Worm (Caenorhabditis elegans) whole organism, L4/young adult: ENCODE results near the gene acy-2.

Experiments
- W03F9.2 ChIP-seq: fragments of 150-350 bp; optimal IDR thresholded peaks from 2 replicates; lab custom pipeline; 2014; ENCODE audit warnings: missing biosample characterization, missing genetic modification characterization
- dao-5 ChIP-seq: sonication (generic microtip); optimal IDR thresholded peaks from 2 replicates; lab custom pipeline; 2016; ENCODE audit warnings: missing genotype, missing genetic modification characterization, moderate library complexity, missing compliant biosample characterization
- him-1 ChIP-seq: sonication (generic microtip); optimal IDR thresholded peaks from 2 replicates; lab custom pipeline; 2016; ENCODE audit warnings: missing genotype, missing genetic modification reagents, missing genetic modification characterization, missing compliant biosample characterization

acy-2 gene

ce11 chrV:5964658-5965178 is 11.1 kb upstream of the acy-2 start:
- TF ChIP-seq him-1: no peak
- no peak for TF ChIP-seq dao-5 (tag; lab: Kevin White, UChicago)
- TF ChIP-seq W03F9.2 (tag; lab: Kevin White, UChicago): no peak

- no peak for TF ChIP-seq W03F9.2 (tag; lab: Kevin White, UChicago)
- TF ChIP-seq dao-5 (tag; lab: Kevin White, UChicago): no peak
- no peak for TF ChIP-seq him-1
These were observed 3.2 kb upstream of the acy-2 start for ce11 chrV:5972582-5972981.

- TF ChIP-seq him-1 (no peak), W03F9.2 (tag; lab: Kevin White, UChicago) (no peak), dao-5 (tag; lab: Kevin White, UChicago) (no peak)
These were observed 2.1 kb upstream of the acy-2 start for ce11 chrV:5973713-5974112.

- TF ChIP-seq W03F9.2 (tag; lab: Kevin White, UChicago) (no peak), dao-5 (tag; lab: Kevin White, UChicago) (no peak)
These were observed 6.9 kb downstream of the acy-2 start for ce11 chrV:5982722-5983121.

ce11 chrV:5983380-5983779 is 7.6 kb downstream of the acy-2 start, which contains the start of gene dhs-16:
TSS of gene dhs-16 (plus strand) at chrV:5983745.
- TF ChIP-seq W03F9.2 (tag; lab: Kevin White, UChicago): no peak
- no peak for TF ChIP-seq him-1
- TF ChIP-seq dao-5 (tag; lab: Kevin White, UChicago): no peak

ce11 chrV:5984244-5984643 is 8.4 kb downstream of the acy-2 start:
- no peak for TF ChIP-seq him-1
- TF ChIP-seq W03F9.2 (tag; lab: Kevin White, UChicago): no peak

- no peak for TF ChIP-seq him-1
- no peak for TF ChIP-seq W03F9.2 (tag; lab: Kevin White, UChicago)
- TF ChIP-seq dao-5 (tag; lab: Kevin White, UChicago): no peak
These were observed 10.9 kb downstream of the acy-2 start, which contains the start of gene C10F3.7 for ce11 chrV:5986755-5987154. TSS of gene C10F3.7 (minus strand) at chrV:5986855.

- TF ChIP-seq W03F9.2 (tag; lab: Kevin White, UChicago): no peak
- no peak for TF ChIP-seq him-1
- TF ChIP-seq dao-5 (tag; lab: Kevin White, UChicago): no peak
These were observed 14.6 kb downstream of the acy-2 start, which contains the start of gene fut-8 for ce11 chrV:5990383-5990782. TSS of gene fut-8 (minus strand) at chrV:5990483.

- peak; percentile 48 for TF ChIP-seq him-1
- TF ChIP-seq dao-5 (tag; lab: Kevin White, UChicago): no peak
These were observed 15.8 kb downstream of the acy-2 start for ce11 chrV:5991490-5992069.

ce11 chrV:5995598-5995997 is 19.8 kb downstream of the acy-2 start:
- no peak for TF ChIP-seq dao-5 (tag; lab: Kevin White, UChicago)
- TF ChIP-seq him-1: no peak
- TF ChIP-seq W03F9.2 (tag; lab: Kevin White, UChicago): no peak

- no peak for TF ChIP-seq him-1
- TF ChIP-seq dao-5 (tag; lab: Kevin White, UChicago): no peak
- TF ChIP-seq W03F9.2 (tag; lab: Kevin White, UChicago): no peak
These were observed 20.3 kb downstream of the acy-2 start, which contains the start of gene cpg-4 for ce11 chrV:5996114-5996513. TSS of gene cpg-4 (plus strand) at chrV:5996416.

ce11 chrV:6000368-6000802 is 24.6 kb downstream of the acy-2 start:
- TF ChIP-seq dao-5 (tag; lab: Kevin White, UChicago): no peak
- peak; percentile 51 for TF ChIP-seq him-1
- peak; percentile 72 for TF ChIP-seq W03F9.2 (tag; lab: Kevin White, UChicago)

- TF ChIP-seq W03F9.2 (tag; lab: Kevin White, UChicago) (no peak), dao-5 (tag; lab: Kevin White, UChicago) (no peak), him-1 (no peak)
These were observed 27.5 kb downstream of the acy-2 start, which contains the start of gene fos-1 for ce11 chrV:6003301-6003700. TSS of gene fos-1 (plus strand) at chrV:6003601.

ce11 chrV:6007927-6008326 is 32.1 kb downstream of the acy-2 start:
- TF ChIP-seq dao-5 (tag; lab: Kevin White, UChicago) (no peak), him-1 (no peak), W03F9.2 (tag; lab: Kevin White, UChicago) (no peak)

- TF ChIP-seq W03F9.2 (tag; lab: Kevin White, UChicago): no peak
- TF ChIP-seq dao-5 (tag; lab: Kevin White, UChicago): no peak
- no peak for TF ChIP-seq him-1
These were observed 34.8 kb downstream of the acy-2 start for ce11 chrV:6010642-6011041.
